Fruit fly (Drosophila melanogaster): ENCODE data around the gene ttk.

- no peak for TF ChIP-seq peb (GFP tag; IDR thresholded peaks at IDR 0.05)
- no peak for TF ChIP-seq Fer3 (tag; optimal IDR thresholded peaks at IDR 0.05)
- TF ChIP-seq ro (GFP tag; IDR thresholded peaks at IDR 0.05) = no peak
- peak; percentile 35; the same call in 1 of the 3 replicates for TF ChIP-seq jigr1 (GFP tag; IDR thresholded peaks at IDR 0.05)
- no peak for TF ChIP-seq cad (GFP tag; optimal IDR thresholded peaks at IDR 0.05)
- TF ChIP-seq Lim3 (GFP tag; IDR thresholded peaks at IDR 0.05) = no peak
- peak; percentile 94 for TF ChIP-seq amos (GFP tag; IDR thresholded peaks at IDR 0.05; ENCODE audit: partially characterized antibody)
- no peak for TF ChIP-seq zfh2 (GFP tag; optimal IDR thresholded peaks at IDR 0.05)
- TF ChIP-seq cato (GFP tag; optimal IDR thresholded peaks at IDR 0.05; ENCODE audit: borderline replicate concordance) = no peak
These were observed 58.3 kb downstream of the ttk start, which contains the start of the genes betaGlu and sip3 for dm6 chr3R:31771790-31772576.

Measured in whole organism, embryonic.